Fruit fly (Drosophila melanogaster): ENCODE measurements around the gene TfIIEalpha.

The TfIIEalpha gene

dm6 chr3L:11728147-11728546 is 46.3 kb downstream of the TfIIEalpha start, which contains the start of gene sunn:
TSS of gene sunn (plus strand) at chr3L:11728348.
- TF ChIP-seq exex (tag; optimal IDR thresholded peaks at IDR 0.05) (no peak), crol (GFP tag; IDR thresholded peaks at IDR 0.05) (no peak), Adf1 (GFP tag; IDR thresholded peaks at IDR 0.05) (no peak), Sry-δ (GFP tag; optimal IDR thresholded peaks at IDR 0.05) (no peak), lov (optimal IDR thresholded peaks at IDR 0.05) (no peak), lov (GFP tag; IDR thresholded peaks at IDR 0.05) (no peak), zfh1 (GFP tag; IDR thresholded peaks at IDR 0.05) (no peak), stwl (tag; optimal IDR thresholded peaks at IDR 0.05) (peak; percentile 52), Kr (GFP tag; optimal IDR thresholded peaks at IDR 0.05) (no peak), inv (GFP tag; IDR thresholded peaks at IDR 0.05; ENCODE audit: partially characterized antibody) (no peak), Bgb (GFP tag; IDR thresholded peaks at IDR 0.05; ENCODE audit: partially characterized antibody) (no peak), CG15073 (GFP tag; optimal IDR thresholded peaks at IDR 0.05) (no peak), CG7987 (GFP tag; optimal IDR thresholded peaks at IDR 0.05) (no peak), CG10267 (tag; optimal IDR thresholded peaks at IDR 0.05) (peak; percentile 73), NC2α (GFP tag; optimal IDR thresholded peaks at IDR 0.05) (no peak), CrebB (tag; optimal IDR thresholded peaks at IDR 0.05) (no peak), CG9727 (GFP tag; optimal IDR thresholded peaks at IDR 0.05) (no peak), CG11093 (GFP tag; IDR thresholded peaks at IDR 0.05) (no peak), CG4854 (GFP tag; optimal IDR thresholded peaks at IDR 0.05) (no peak), CG6175 (GFP tag; IDR thresholded peaks at IDR 0.05) (no peak), seq (GFP tag; IDR thresholded peaks at IDR 0.05) (no peak), MBD-R2 (GFP tag; IDR thresholded peaks at IDR 0.05) (no peak), CG9437 (GFP tag; optimal IDR thresholded peaks at IDR 0.05) (no peak), ro (GFP tag; IDR thresholded peaks at IDR 0.05) (no peak), CG17328 (GFP tag; IDR thresholded peaks at IDR 0.05) (no peak), Myb (GFP tag; optimal IDR thresholded peaks at IDR 0.05) (peak; percentile 3), Dp (GFP tag; optimal IDR thresholded peaks at IDR 0.05) (peak; percentile 65), Lpt (GFP tag; optimal IDR thresholded peaks at IDR 0.05) (no peak), Hsf (GFP tag; optimal IDR thresholded peaks at IDR 0.05) (no peak), Dref (GFP tag; IDR thresholded peaks at IDR 0.05) (peak; percentile 59), Dek (tag; optimal IDR thresholded peaks at IDR 0.05) (no peak), Doc2 (GFP tag; IDR thresholded peaks at IDR 0.05) (no peak), CG13624 (GFP tag; optimal IDR thresholded peaks at IDR 0.05) (no peak), pzg (GFP tag; optimal IDR thresholded peaks at IDR 0.05) (peak; percentile 1), CG1647 (GFP tag; optimal IDR thresholded peaks at IDR 0.05) (no peak), CG10321 (GFP tag; IDR thresholded peaks at IDR 0.05) (no peak), Optix (GFP tag; IDR thresholded peaks at IDR 0.05) (no peak), CG10654 (GFP tag; optimal IDR thresholded peaks at IDR 0.05) (no peak), grn (GFP tag; optimal IDR thresholded peaks at IDR 0.05) (no peak), scrt (GFP tag; optimal IDR thresholded peaks at IDR 0.05) (no peak), CG14014 (GFP tag; IDR thresholded peaks at IDR 0.05) (no peak), H2.0 (GFP tag; IDR thresholded peaks at IDR 0.05) (no peak), Hey (tag; optimal IDR thresholded peaks at IDR 0.05) (no peak), gro (GFP tag; optimal IDR thresholded peaks at IDR 0.05) (no peak), Ets97D (GFP tag; optimal IDR thresholded peaks at IDR 0.05) (peak; percentile 20), dimm (GFP tag; IDR thresholded peaks at IDR 0.05) (no peak), corto (GFP tag; optimal IDR thresholded peaks at IDR 0.05) (no peak), Eip74EF (GFP tag; optimal IDR thresholded peaks at IDR 0.05) (no peak), yki (optimal IDR thresholded peaks at IDR 0.05) (no peak), pnt (GFP tag; optimal IDR thresholded peaks at IDR 0.05) (no peak), CG10565 (GFP tag; optimal IDR thresholded peaks at IDR 0.05) (no peak), CG15269 (tag; optimal IDR thresholded peaks at IDR 0.05) (no peak), phol (tag; optimal IDR thresholded peaks at IDR 0.05) (no peak), jigr1 (GFP tag; IDR thresholded peaks at IDR 0.05) (no peak)

All from whole organism, embryonic.